Worm (Caenorhabditis elegans) whole organism, L1 larva: Measurements from ENCODE around the gene gen-1.

Source experiments
- aha-1 ChIP-seq: fragments of 150-350 bp; optimal IDR thresholded peaks from 2 replicates; lab custom pipeline; 2014; ENCODE audit warnings: missing biosample characterization, missing genetic modification characterization
- dsc-1 ChIP-seq: sonication (generic microtip); optimal IDR thresholded peaks from 2 replicates; lab custom pipeline; 2016; ENCODE audit warnings: mild to moderate bottlenecking, missing genetic modification characterization, missing compliant biosample characterization
- mep-1 ChIP-seq: fragments of 150-350 bp; optimal IDR thresholded peaks from 2 replicates; lab custom pipeline; 2014; ENCODE audit warnings: missing biosample characterization, missing genetic modification characterization
- nhr-237 ChIP-seq: fragments of 150-350 bp; optimal IDR thresholded peaks from 2 replicates; lab custom pipeline; 2014; ENCODE audit warnings: missing biosample characterization, missing genetic modification characterization
- nhr-28 ChIP-seq: fragments of 150-350 bp; optimal IDR thresholded peaks from 2 replicates; lab custom pipeline; 2014; ENCODE audit warnings: missing biosample characterization, missing genetic modification characterization
- pqm-1 ChIP-seq: sonication (generic microtip); optimal IDR thresholded peaks from 3 replicates; lab custom pipeline; 2017; ENCODE audit warnings: missing biosample characterization, missing genetic modification characterization
- unc-62 ChIP-seq: fragments of 150-350 bp; optimal IDR thresholded peaks from 2 replicates; lab custom pipeline; 2014; ENCODE audit warnings: missing biosample characterization, missing genetic modification reagents, missing genetic modification characterization

- no peak for TF ChIP-seq nhr-237 (tag; lab: Kevin White, UChicago)
- no peak for TF ChIP-seq mep-1 (tag; lab: Kevin White, UChicago)
- TF ChIP-seq aha-1 (tag; lab: Kevin White, UChicago) = no peak
- no peak for TF ChIP-seq nhr-28 (tag; lab: Kevin White, UChicago)
- no peak for TF ChIP-seq dsc-1 (tag; lab: Kevin White, UChicago)
- TF ChIP-seq pqm-1 (tag; lab: Kevin White, UChicago) = no peak
- TF ChIP-seq unc-62 = no peak
These were observed 32.0 kb downstream of the gen-1 start for ce11 chrIII:6215943-6216342.
